Worm (Caenorhabditis elegans): ENCODE results near the gene C35A11.3.

DNA sequence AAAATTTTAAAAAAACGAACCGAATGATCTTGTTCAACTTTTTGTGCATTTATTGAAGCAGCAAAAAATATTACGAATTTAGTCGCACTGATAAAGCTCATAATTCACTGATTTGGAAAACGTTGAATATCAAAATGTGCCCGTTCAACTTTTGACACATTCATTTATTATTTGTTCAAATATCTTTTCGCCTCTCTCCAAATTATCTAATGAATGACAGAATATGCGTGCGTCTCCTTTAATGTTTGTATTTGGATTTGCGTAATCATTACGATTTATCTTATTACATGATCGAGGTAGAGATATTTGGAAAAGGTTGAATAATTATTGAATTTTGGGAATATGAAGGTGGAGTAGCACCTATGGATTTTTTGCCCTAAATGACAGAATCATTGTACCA lies 22.7 kb upstream of the C35A11.3 start, which contains the start of gene T09D3.3:
- TF ChIP-seq F23B12.7 (tag; optimal IDR thresholded peaks at IDR 0.05; ENCODE audit: insufficient read depth) (no peak), mxl-1 (tag; optimal IDR thresholded peaks at IDR 0.05) (no peak), F57A8.1 (GFP tag; optimal IDR thresholded peaks at IDR 0.05) (no peak), zfh-2 (GFP tag; conservative IDR thresholded peaks at IDR 0.05) (no peak), nhr-90 (tag; optimal IDR thresholded peaks at IDR 0.05) (no peak), pha-4 (tag; optimal IDR thresholded peaks at IDR 0.05) (no peak), F55B11.4 (tag; optimal IDR thresholded peaks at IDR 0.05; ENCODE audit: borderline replicate concordance, insufficient read depth) (no peak), ets-4 (GFP tag; optimal IDR thresholded peaks at IDR 0.05) (no peak), T26A5.8 (tag; optimal IDR thresholded peaks at IDR 0.05) (no peak), hmg-1.2 (GFP tag; IDR thresholded peaks at IDR 0.05) (no peak), madf-3 (GFP tag; IDR thresholded peaks at IDR 0.05) (no peak)
